Fruit fly (Drosophila melanogaster) whole organism, prepupa: Measurements from ENCODE around the gene MED10.
A peak's percentile ranks its signal among the peaks of the same experiment; 100 is the strongest.

Source experiments
- Blimp-1 ChIP-seq: fragments of 200-800 bp; sonication (Bioruptor generic); optimal IDR thresholded peaks from 3 replicates; lab custom pipeline; 2017; ENCODE audit warnings: missing biosample characterization, missing genetic modification characterization, mild to moderate bottlenecking, moderate library complexity, missing genetic modification reagents
- CG10631 ChIP-seq: fragments of 200-800 bp; sonication (Bioruptor generic); optimal IDR thresholded peaks from 2 replicates; lab custom pipeline; 2016; ENCODE audit warnings: missing biosample characterization, missing genetic modification characterization
- CG10669 ChIP-seq: fragments of 200-800 bp; sonication (Bioruptor generic); optimal IDR thresholded peaks from 3 replicates; lab custom pipeline; 2018; ENCODE audit warnings: missing biosample characterization, mild to moderate bottlenecking, missing genetic modification characterization, moderate library complexity
- CG11294 ChIP-seq: fragments of 200-800 bp; sonication (Bioruptor generic); IDR thresholded peaks from 2 replicates; pipeline ENCODE4 v1.3.6; 2022; ENCODE audit warnings: missing biosample characterization, missing genetic modification characterization
- CG11762 ChIP-seq: fragments of 200-800 bp; sonication (Bioruptor generic); optimal IDR thresholded peaks from 3 replicates; lab custom pipeline; 2016; ENCODE audit warnings: missing biosample characterization, missing genetic modification characterization; ENCODE audit not compliant: insufficient read depth
- CG16779 ChIP-seq: fragments of 200-800 bp; sonication (Bioruptor generic); optimal IDR thresholded peaks from 3 replicates; lab custom pipeline; 2017; ENCODE audit warnings: missing biosample characterization, mild to moderate bottlenecking, missing genetic modification characterization
- CG3032 ChIP-seq: fragments of 200-800 bp; optimal IDR thresholded peaks from 2 replicates; lab custom pipeline; 2019; ENCODE audit warnings: missing biosample characterization, mild to moderate bottlenecking, missing genetic modification characterization, moderate library complexity
- CG32006 ChIP-seq: fragments of 200-800 bp; sonication (Bioruptor generic); optimal IDR thresholded peaks from 3 replicates; lab custom pipeline; 2017; ENCODE audit warnings: missing biosample characterization, mild to moderate bottlenecking, missing genetic modification characterization
- CG34406 ChIP-seq: fragments of 200-800 bp; sonication (Bioruptor generic); optimal IDR thresholded peaks from 3 replicates; lab custom pipeline; 2016; ENCODE audit warnings: missing biosample characterization, missing genetic modification characterization
- CG3919 ChIP-seq: fragments of 200-800 bp; sonication (Bioruptor generic); optimal IDR thresholded peaks from 3 replicates; lab custom pipeline; 2016; ENCODE audit warnings: missing biosample characterization, missing genetic modification characterization
- CG6792 ChIP-seq: fragments of 200-800 bp; sonication (Bioruptor generic); optimal IDR thresholded peaks from 3 replicates; lab custom pipeline; 2016; ENCODE audit warnings: missing biosample characterization, missing genetic modification characterization
- CG6808 ChIP-seq: fragments of 200-800 bp; sonication (Bioruptor generic); optimal IDR thresholded peaks from 3 replicates; lab custom pipeline; 2017; ENCODE audit warnings: missing biosample characterization, missing genetic modification characterization, mild to moderate bottlenecking, moderate library complexity, missing genetic modification reagents
- CG7368 ChIP-seq: fragments of 200-800 bp; sonication (Bioruptor generic); optimal IDR thresholded peaks from 3 replicates; lab custom pipeline; 2016; ENCODE audit warnings: missing biosample characterization, missing genetic modification characterization
- CG8119 ChIP-seq: fragments of 200-800 bp; sonication (Bioruptor generic); IDR thresholded peaks from 3 replicates; pipeline ENCODE4 v1.3.6; 2022; ENCODE audit warnings: missing biosample characterization, missing genetic modification characterization
- CG8319 ChIP-seq: fragments of 200-800 bp; sonication (Bioruptor generic); optimal IDR thresholded peaks from 3 replicates; lab custom pipeline; 2016; ENCODE audit warnings: missing biosample characterization, missing genetic modification characterization
- CG8632 ChIP-seq: fragments of 200-800 bp; sonication (Bioruptor generic); optimal IDR thresholded peaks from 3 replicates; lab custom pipeline; 2016; ENCODE audit warnings: missing biosample characterization, missing genetic modification characterization
- CG9139 ChIP-seq: fragments of 200-800 bp; sonication (Bioruptor generic); optimal IDR thresholded peaks from 3 replicates; lab custom pipeline; 2017; ENCODE audit warnings: missing biosample characterization, mild to moderate bottlenecking, missing genetic modification characterization
- Eip78C ChIP-seq: fragments of 200-800 bp; sonication (Bioruptor generic); peaks from one replicate; lab custom pipeline; 2016; ENCODE audit warnings: missing biosample characterization, missing genetic modification characterization
- Ets96B ChIP-seq: fragments of 200-800 bp; optimal IDR thresholded peaks from 2 replicates; lab custom pipeline; 2019; ENCODE audit warnings: missing biosample characterization, mild to moderate bottlenecking, missing genetic modification characterization, moderate library complexity
- Gug ChIP-seq: fragments of 200-800 bp; sonication (Bioruptor generic); IDR thresholded peaks from 2 replicates; pipeline ENCODE4 v1.3.6; 2022; ENCODE audit warnings: missing biosample characterization, missing genetic modification characterization
- Hr38 ChIP-seq: sonication (Bioruptor generic); optimal IDR thresholded peaks from 2 replicates; lab custom pipeline; 2016; ENCODE audit warnings: missing biosample characterization, missing genetic modification characterization
- Hr4 ChIP-seq: fragments of 200-800 bp; sonication (Bioruptor generic); optimal IDR thresholded peaks from 3 replicates; lab custom pipeline; 2016; ENCODE audit warnings: missing biosample characterization, missing genetic modification characterization
- OdsH ChIP-seq: fragments of 200-800 bp; sonication (Bioruptor generic); optimal IDR thresholded peaks from 3 replicates; lab custom pipeline; 2016; ENCODE audit warnings: missing biosample characterization, missing genetic modification characterization
- Sox14 ChIP-seq: fragments of 200-800 bp; sonication (Bioruptor generic); optimal IDR thresholded peaks from 3 replicates; lab custom pipeline; 2016; ENCODE audit warnings: missing biosample characterization, missing genetic modification characterization
- achi ChIP-seq: fragments of 200-800 bp; sonication (Bioruptor generic); optimal IDR thresholded peaks from 3 replicates; lab custom pipeline; 2016; ENCODE audit warnings: missing biosample characterization, missing genetic modification characterization
- acj6 ChIP-seq: fragments of 200-800 bp; sonication (Bioruptor generic); optimal IDR thresholded peaks from 3 replicates; lab custom pipeline; 2016; ENCODE audit warnings: missing biosample characterization, missing genetic modification characterization
- cyc ChIP-seq: fragments of 200-800 bp; sonication (Bioruptor generic); optimal IDR thresholded peaks from 3 replicates; lab custom pipeline; 2016; ENCODE audit warnings: missing biosample characterization, missing genetic modification characterization
- dac ChIP-seq: fragments of 200-800 bp; sonication (Bioruptor generic); optimal IDR thresholded peaks from 2 replicates; lab custom pipeline; 2017; ENCODE audit warnings: missing biosample characterization, mild to moderate bottlenecking, missing genetic modification characterization
- dsx ChIP-seq: fragments of 200-800 bp; optimal IDR thresholded peaks from 3 replicates; lab custom pipeline; 2019; ENCODE audit warnings: missing biosample characterization, mild to moderate bottlenecking, missing genetic modification characterization, moderate library complexity; ENCODE audit not compliant: poor library complexity, severe bottlenecking
- eg ChIP-seq: fragments of 200-800 bp; sonication (Bioruptor generic); IDR thresholded peaks from 3 replicates; pipeline ENCODE4 v1.3.6; 2022; ENCODE audit warnings: missing biosample characterization, missing genetic modification characterization
- esn ChIP-seq: fragments of 200-800 bp; sonication (Bioruptor generic); optimal IDR thresholded peaks from 2 replicates; lab custom pipeline; 2016; ENCODE audit warnings: missing biosample characterization, mild to moderate bottlenecking, missing genetic modification characterization, moderate library complexity
- fd85E ChIP-seq: fragments of 200-800 bp; sonication (Bioruptor generic); optimal IDR thresholded peaks from 3 replicates; lab custom pipeline; 2016; ENCODE audit warnings: missing biosample characterization, missing genetic modification characterization
- fkh ChIP-seq: fragments of 200-800 bp; sonication (Bioruptor generic); optimal IDR thresholded peaks from 3 replicates; lab custom pipeline; 2017; ENCODE audit warnings: missing biosample characterization, mild to moderate bottlenecking, missing genetic modification characterization, moderate library complexity
- lz ChIP-seq: fragments of 200-800 bp; sonication (Bioruptor generic); optimal IDR thresholded peaks from 3 replicates; lab custom pipeline; 2016; ENCODE audit warnings: missing biosample characterization, missing genetic modification characterization
- pdm3 ChIP-seq: fragments of 200-800 bp; sonication (Bioruptor generic); optimal IDR thresholded peaks from 3 replicates; lab custom pipeline; 2016; ENCODE audit warnings: missing biosample characterization, missing genetic modification characterization
- salr ChIP-seq, 2 experiments: fragments of 200-800 bp; sonication (Bioruptor generic); optimal IDR thresholded peaks; 3 replicates each; lab custom pipeline; 2016 to 2018; ENCODE audit warnings: missing biosample characterization in 2 of 2, missing genetic modification characterization in 2 of 2, mild to moderate bottlenecking in 1 of 2
- ss ChIP-seq, 2 experiments: fragments of 200-800 bp; sonication (Bioruptor generic); optimal IDR thresholded peaks; 2 replicates in 1 of 2; 3 replicates in 1 of 2; lab custom pipeline; 2017 to 2018; ENCODE audit warnings: mild to moderate bottlenecking in 2 of 2, missing biosample characterization in 2 of 2, missing genetic modification characterization in 2 of 2, moderate library complexity in 1 of 2
- svp ChIP-seq: fragments of 200-800 bp; sonication (Bioruptor generic); peaks from one replicate; lab custom pipeline; 2016; ENCODE audit warnings: missing biosample characterization, missing genetic modification characterization
- topi ChIP-seq: fragments of 200-800 bp; sonication (Bioruptor generic); optimal IDR thresholded peaks from 3 replicates; lab custom pipeline; 2016; ENCODE audit warnings: missing biosample characterization, missing genetic modification characterization

MED10 gene

dm6 chr3L:16211156-16211935 is 20.5 kb upstream of the MED10 start (continued):
- TF ChIP-seq Hr4 (GFP tag; lab: Kevin White, UChicago) (peak; percentile 86), cyc (GFP tag; lab: Kevin White, UChicago) (peak; percentile 38), Hr38 (no peak), CG32006 (GFP tag; lab: Kevin White, UChicago) (peak; percentile 97), lz (GFP tag; lab: Kevin White, UChicago) (peak; percentile 71), CG11294 (GFP tag; lab: Robert Waterston, UW) (no peak; the same call in 1 of the 2 replicates), CG8319 (peak; percentile 53), CG10631 (GFP tag; lab: Kevin White, UChicago) (peak; percentile 84), Gug (GFP tag; lab: Robert Waterston, UW) (peak; percentile 49; the same call in 1 of the 2 replicates), dac (GFP tag; lab: Kevin White, UChicago) (peak; percentile 83)

DNA sequence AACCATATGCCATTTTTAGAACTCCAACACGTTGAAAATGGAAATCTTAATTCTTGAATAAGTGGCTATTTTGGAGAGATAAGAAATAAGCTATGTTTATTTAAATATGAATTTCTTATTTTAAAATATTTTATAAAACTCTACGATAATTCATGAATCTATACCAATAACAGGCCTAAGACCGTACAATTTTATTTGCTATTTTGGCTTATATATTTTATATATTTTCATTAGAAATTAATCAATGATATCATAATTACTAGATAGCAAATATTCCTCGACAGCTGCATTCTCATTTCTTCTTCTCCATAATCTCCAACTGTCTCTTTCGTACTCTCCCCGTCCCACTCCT is 20.0 kb upstream of the MED10 start:
- TF ChIP-seq CG9139 (GFP tag; lab: Kevin White, UChicago) (no peak), Hr38 (no peak), CG11762 (GFP tag; lab: Kevin White, UChicago) (no peak), Sox14 (GFP tag; lab: Kevin White, UChicago) (no peak), fd85E (no peak), CG10669 (GFP tag; lab: Kevin White, UChicago) (peak; percentile 13), Blimp-1 (GFP tag; lab: Kevin White, UChicago) (peak; percentile 14), OdsH (peak; percentile 37), CG8319 (no peak), CG16779 (tag; lab: Kevin White, UChicago) (no peak), achi (GFP tag; lab: Kevin White, UChicago) (peak; percentile 42), CG10631 (GFP tag; lab: Kevin White, UChicago) (peak; percentile 48), pdm3 (GFP tag; lab: Kevin White, UChicago) (no peak), CG32006 (GFP tag; lab: Kevin White, UChicago) (peak; percentile 47), CG3032 (tag; lab: Kevin White, UChicago) (peak; percentile 63), topi (GFP tag; lab: Kevin White, UChicago) (peak; percentile 25), CG7368 (no peak), esn (GFP tag; lab: Kevin White, UChicago) (peak; percentile 54), svp (GFP tag; lab: Kevin White, UChicago) (peak; percentile 35), acj6 (peak; percentile 48), Hr4 (GFP tag; lab: Kevin White, UChicago) (no peak), salr (GFP tag; optimal IDR thresholded peaks at IDR 0.05; lab: Kevin White, UChicago) (peak in 1 of 2 experiments; percentile 18), CG8632 (peak; percentile 60), ss (GFP tag; optimal IDR thresholded peaks at IDR 0.05; lab: Kevin White, UChicago) (peak in 1 of 2 experiments; percentile 51), CG6792 (peak; percentile 10), Ets96B (tag; lab: Kevin White, UChicago) (peak; percentile 38), Eip78C (peak; percentile 76), CG34406 (GFP tag; lab: Kevin White, UChicago) (peak; percentile 44)

DNA sequence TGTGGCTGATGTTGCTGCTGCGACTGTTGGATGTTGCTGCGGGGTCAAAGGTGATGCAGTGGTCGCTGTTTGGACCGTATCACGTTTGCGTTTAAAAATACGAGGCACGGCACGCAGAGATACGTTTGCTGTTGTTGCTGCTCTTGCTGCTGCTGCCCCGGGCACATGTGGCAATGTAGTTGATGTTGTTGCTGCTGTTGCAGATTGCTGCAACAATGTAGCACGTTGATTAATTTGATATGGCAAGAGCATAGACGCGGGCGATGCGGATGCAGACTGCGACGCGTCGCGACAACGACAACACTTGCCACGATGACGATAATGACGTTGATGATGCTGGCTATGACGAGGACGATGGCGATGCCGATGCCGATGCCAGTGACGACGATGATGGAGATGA is 18.7 kb upstream of the MED10 start:
- TF ChIP-seq Sox14 (GFP tag; lab: Kevin White, UChicago) (no peak), ss (GFP tag; optimal IDR thresholded peaks at IDR 0.05; lab: Kevin White, UChicago) (peak in 1 of 2 experiments; percentile 44), fkh (GFP tag; lab: Kevin White, UChicago) (no peak), svp (GFP tag; lab: Kevin White, UChicago) (peak; percentile 74), eg (GFP tag; lab: Robert Waterston, UW) (no peak), CG3919 (GFP tag; lab: Kevin White, UChicago) (no peak), CG16779 (tag; lab: Kevin White, UChicago) (no peak), dsx (GFP tag; lab: Kevin White, UChicago) (peak; percentile 100), CG9139 (GFP tag; lab: Kevin White, UChicago) (peak; percentile 9), CG6808 (peak; percentile 5), lz (GFP tag; lab: Kevin White, UChicago) (no peak), CG8119 (GFP tag; lab: Robert Waterston, UW) (no peak)
